Fruit fly (Drosophila melanogaster) whole organism, embryonic: Measurements from ENCODE around the gene cdi.
A peak's percentile ranks its signal among the peaks of the same experiment; 100 is the strongest.

Experiments
- Antp ChIP-seq: fragments of 200-800 bp; sonication (Bioruptor generic); optimal IDR thresholded peaks from 3 replicates; lab custom pipeline; 2016; ENCODE audit warnings: missing biosample characterization, missing genetic modification characterization
- B-H1 ChIP-seq: fragments of 200-800 bp; sonication (Bioruptor generic); IDR thresholded peaks from 3 replicates; pipeline ENCODE4 v1.3.6; 2022; ENCODE audit warnings: missing biosample characterization, missing genetic modification characterization
- CG10654 ChIP-seq: fragments of 200-800 bp; sonication (Bioruptor generic); optimal IDR thresholded peaks from 2 replicates; lab custom pipeline; 2016; ENCODE audit warnings: missing biosample characterization, missing genetic modification characterization
- CG11560 ChIP-seq: fragments of 200-800 bp; sonication (Bioruptor generic); IDR thresholded peaks from 3 replicates; pipeline ENCODE4 v1.3.6; 2022; ENCODE audit warnings: missing biosample characterization, missing genetic modification characterization
- CG14050 ChIP-seq: fragments of 200-800 bp; sonication (Bioruptor generic); IDR thresholded peaks from 3 replicates; pipeline ENCODE4 v1.3.6; 2022; ENCODE audit warnings: missing biosample characterization, missing genetic modification characterization
- CG14441 ChIP-seq: fragments of 200-800 bp; sonication (Bioruptor generic); IDR thresholded peaks from 2 replicates; pipeline ENCODE4 v1.3.6; 2022; ENCODE audit warnings: missing biosample characterization, missing genetic modification characterization
- CG14710 ChIP-seq: fragments of 200-800 bp; sonication (Bioruptor generic); optimal IDR thresholded peaks from 3 replicates; lab custom pipeline; 2019; ENCODE audit warnings: missing biosample characterization, mild to moderate bottlenecking, missing genetic modification characterization, moderate library complexity
- CG14860 ChIP-seq: fragments of 200-800 bp; sonication (Bioruptor generic); IDR thresholded peaks from 3 replicates; pipeline ENCODE4 v1.3.6; 2022; ENCODE audit warnings: missing biosample characterization, missing genetic modification characterization; ENCODE audit not compliant: partially characterized antibody
- CG17328 ChIP-seq: fragments of 200-800 bp; sonication (Bioruptor generic); IDR thresholded peaks from 2 replicates; pipeline ENCODE4 v1.3.6; 2022; ENCODE audit warnings: missing biosample characterization, missing genetic modification characterization
- CG17829 ChIP-seq: fragments of 200-800 bp; optimal IDR thresholded peaks from 2 replicates; lab custom pipeline; 2019; ENCODE audit warnings: missing biosample characterization, mild to moderate bottlenecking, missing genetic modification characterization, moderate library complexity
- CG2889 ChIP-seq: fragments of 200-800 bp; sonication (Bioruptor generic); IDR thresholded peaks from 3 replicates; pipeline ENCODE4 v1.3.6; 2022; ENCODE audit warnings: missing biosample characterization, missing genetic modification characterization
- CG31388 ChIP-seq: fragments of 200-800 bp; sonication (Bioruptor generic); optimal IDR thresholded peaks from 2 replicates; lab custom pipeline; 2016; ENCODE audit warnings: missing biosample characterization, missing genetic modification characterization
- CG32767 ChIP-seq: fragments of 200-800 bp; sonication (Bioruptor generic); IDR thresholded peaks from 2 replicates; pipeline ENCODE4 v1.3.6; 2022; ENCODE audit warnings: missing biosample characterization, missing genetic modification characterization
- CG3281 ChIP-seq: fragments of 200-800 bp; sonication (Bioruptor generic); optimal IDR thresholded peaks from 3 replicates; lab custom pipeline; 2017; ENCODE audit warnings: missing biosample characterization, mild to moderate bottlenecking, missing genetic modification characterization
- CG6765 ChIP-seq: fragments of 200-800 bp; sonication (Bioruptor generic); optimal IDR thresholded peaks from 3 replicates; lab custom pipeline; 2017; ENCODE audit warnings: missing biosample characterization, mild to moderate bottlenecking, missing genetic modification characterization
- CG6813 ChIP-seq: fragments of 200-800 bp; sonication (Bioruptor generic); optimal IDR thresholded peaks from 2 replicates; lab custom pipeline; 2017; ENCODE audit warnings: missing biosample characterization, missing genetic modification characterization, mild to moderate bottlenecking, moderate library complexity, missing genetic modification reagents
- CG8359 ChIP-seq: fragments of 200-800 bp; sonication (Bioruptor generic); optimal IDR thresholded peaks from 2 replicates; lab custom pipeline; 2017; ENCODE audit warnings: missing biosample characterization, mild to moderate bottlenecking, missing genetic modification characterization, borderline replicate concordance
- Camta ChIP-seq: fragments of 200-800 bp; sonication (Bioruptor generic); optimal IDR thresholded peaks from 2 replicates; lab custom pipeline; 2016; ENCODE audit warnings: missing biosample characterization, missing genetic modification characterization
- Chrac-16 ChIP-seq: fragments of 200-800 bp; sonication (Bioruptor generic); optimal IDR thresholded peaks from 3 replicates; lab custom pipeline; 2016; ENCODE audit warnings: missing biosample characterization, missing genetic modification characterization
- Dbx ChIP-seq: fragments of 200-800 bp; sonication (Bioruptor generic); IDR thresholded peaks from 3 replicates; pipeline ENCODE4 v1.3.6; 2022; ENCODE audit warnings: missing biosample characterization, missing genetic modification characterization
- Dip2 ChIP-seq: fragments of 200-800 bp; sonication (Bioruptor generic); IDR thresholded peaks from 2 replicates; pipeline ENCODE4 v1.3.6; 2022; ENCODE audit warnings: missing biosample characterization, missing genetic modification characterization
- Ets97D ChIP-seq: fragments of 200-800 bp; sonication (Bioruptor generic); optimal IDR thresholded peaks from 3 replicates; lab custom pipeline; 2016; ENCODE audit warnings: missing biosample characterization, missing genetic modification characterization
- Hmx ChIP-seq: fragments of 200-800 bp; sonication (Bioruptor generic); optimal IDR thresholded peaks from 2 replicates; lab custom pipeline; 2016; ENCODE audit warnings: missing biosample characterization, missing genetic modification characterization
- Lim3 ChIP-seq: fragments of 200-800 bp; sonication (Bioruptor generic); IDR thresholded peaks from 2 replicates; pipeline ENCODE4 v1.3.6; 2022; ENCODE audit warnings: missing biosample characterization, missing genetic modification characterization
- MESR4 ChIP-seq: fragments of 200-800 bp; sonication (Bioruptor generic); optimal IDR thresholded peaks from 2 replicates; lab custom pipeline; 2018; ENCODE audit warnings: missing biosample characterization, mild to moderate bottlenecking, missing genetic modification characterization, moderate library complexity
- Neu2 ChIP-seq: fragments of 200-800 bp; sonication (Bioruptor generic); optimal IDR thresholded peaks from 3 replicates; lab custom pipeline; 2016; ENCODE audit warnings: missing biosample characterization, missing genetic modification characterization, borderline replicate concordance
- NfI ChIP-seq: fragments of 200-800 bp; sonication (Bioruptor generic); optimal IDR thresholded peaks from 3 replicates; lab custom pipeline; 2018; ENCODE audit warnings: missing biosample characterization, mild to moderate bottlenecking, missing genetic modification characterization, moderate library complexity
- PHDP ChIP-seq: fragments of 200-800 bp; sonication (Bioruptor generic); optimal IDR thresholded peaks from 3 replicates; lab custom pipeline; 2018; ENCODE audit warnings: missing biosample characterization, mild to moderate bottlenecking, missing genetic modification characterization, moderate library complexity
- Poxn ChIP-seq: fragments of 200-800 bp; sonication (Bioruptor generic); IDR thresholded peaks from 2 replicates; pipeline ENCODE4 v1.3.6; 2022; ENCODE audit warnings: missing biosample characterization, missing genetic modification characterization
- Ptx1 ChIP-seq: fragments of 200-800 bp; sonication (Bioruptor generic); IDR thresholded peaks from 2 replicates; pipeline ENCODE4 v1.3.6; 2022; ENCODE audit warnings: missing biosample characterization, missing genetic modification characterization
- Rfx ChIP-seq: fragments of 200-800 bp; sonication (Bioruptor generic); IDR thresholded peaks from 2 replicates; pipeline ENCODE4 v1.3.6; 2022; ENCODE audit warnings: missing biosample characterization, missing genetic modification characterization
- Side ChIP-seq: fragments of 200-800 bp; sonication (Bioruptor generic); optimal IDR thresholded peaks from 2 replicates; lab custom pipeline; 2016; ENCODE audit warnings: missing biosample characterization, missing genetic modification characterization
- Trl ChIP-seq, 3 experiments: fragments of >200 bp in 2 of 3; fragments of 200-800 bp in 1 of 3; sonication (Bioruptor generic) in 1 of 3; optimal IDR thresholded peaks; 2 replicates in 1 of 3; 3 replicates in 2 of 3; lab custom pipeline; 2016 to 2017; ENCODE audit warnings: missing biosample characterization in 1 of 3, missing genetic modification characterization in 1 of 3
- ac ChIP-seq: fragments of 200-800 bp; sonication (Bioruptor generic); optimal IDR thresholded peaks from 3 replicates; lab custom pipeline; 2017; ENCODE audit warnings: missing biosample characterization, mild to moderate bottlenecking, missing genetic modification characterization
- bigmax ChIP-seq: fragments of 200-800 bp; sonication (Bioruptor generic); optimal IDR thresholded peaks from 2 replicates; lab custom pipeline; 2018; ENCODE audit warnings: missing biosample characterization, mild to moderate bottlenecking, missing genetic modification characterization
- btn ChIP-seq: fragments of 200-800 bp; sonication (Bioruptor generic); optimal IDR thresholded peaks from 2 replicates; lab custom pipeline; 2016; ENCODE audit warnings: missing biosample characterization, missing genetic modification characterization
- chif ChIP-seq, 2 experiments: fragments of 200-800 bp; sonication (Bioruptor generic); optimal IDR thresholded peaks; 3 replicates each; lab custom pipeline; 2016; ENCODE audit warnings: missing biosample characterization in 2 of 2, missing genetic modification characterization in 2 of 2
- ci ChIP-seq: fragments of 200-800 bp; sonication (Bioruptor generic); IDR thresholded peaks from 3 replicates; pipeline ENCODE4 v1.3.6; 2022; ENCODE audit warnings: missing biosample characterization, missing genetic modification characterization
- crol ChIP-seq: fragments of 200-800 bp; sonication (Bioruptor generic); IDR thresholded peaks from 2 replicates; pipeline ENCODE4 v1.3.6; 2022; ENCODE audit warnings: missing biosample characterization, missing genetic modification characterization
- danr ChIP-seq: fragments of 200-800 bp; sonication (Bioruptor generic); IDR thresholded peaks from 2 replicates; pipeline ENCODE4 v1.3.6; 2022; ENCODE audit warnings: missing biosample characterization, missing genetic modification characterization
- dm ChIP-seq: fragments of 200-800 bp; sonication (Bioruptor generic); optimal IDR thresholded peaks from 3 replicates; lab custom pipeline; 2016; ENCODE audit warnings: missing biosample characterization, missing genetic modification characterization
- insv ChIP-seq, 2 experiments: fragments of 200-800 bp; sonication (Bioruptor generic); optimal IDR thresholded peaks; 3 replicates each; lab custom pipeline; 2016 to 2018; ENCODE audit warnings: missing biosample characterization in 2 of 2, missing genetic modification characterization in 2 of 2
- lbe ChIP-seq: fragments of 200-800 bp; sonication (Bioruptor generic); optimal IDR thresholded peaks from 2 replicates; lab custom pipeline; 2016; ENCODE audit warnings: missing biosample characterization, mild to moderate bottlenecking, missing genetic modification characterization
- row ChIP-seq: fragments of 200-800 bp; sonication (Bioruptor generic); IDR thresholded peaks from 3 replicates; pipeline ENCODE4 v1.3.6; 2022; ENCODE audit warnings: missing biosample characterization, missing genetic modification characterization
- sc ChIP-seq, 3 experiments: fragments of >200 bp in 2 of 3; fragments of 200-800 bp in 1 of 3; sonication (Bioruptor generic) in 1 of 3; optimal IDR thresholded peaks; 2 replicates in 2 of 3; 3 replicates in 1 of 3; lab custom pipeline; 2017; ENCODE audit warnings: mild to moderate bottlenecking in 1 of 3, missing biosample characterization in 1 of 3, missing genetic modification characterization in 1 of 3, missing genetic modification reagents in 1 of 3
- shn ChIP-seq: fragments of 200-800 bp; sonication (Bioruptor generic); optimal IDR thresholded peaks from 3 replicates; lab custom pipeline; 2016; ENCODE audit warnings: missing biosample characterization, missing genetic modification characterization
- sqz ChIP-seq: fragments of 200-800 bp; sonication (Bioruptor generic); optimal IDR thresholded peaks from 3 replicates; lab custom pipeline; 2018; ENCODE audit warnings: missing biosample characterization, mild to moderate bottlenecking, missing genetic modification characterization
- tap ChIP-seq: fragments of 200-800 bp; optimal IDR thresholded peaks from 3 replicates; lab custom pipeline; 2019; ENCODE audit warnings: missing biosample characterization, mild to moderate bottlenecking, missing genetic modification characterization, moderate library complexity
- trh ChIP-seq: fragments of 200-800 bp; sonication (Bioruptor generic); optimal IDR thresholded peaks from 2 replicates; lab custom pipeline; 2016; ENCODE audit warnings: missing biosample characterization, missing genetic modification characterization
- zen2 ChIP-seq: fragments of 200-800 bp; sonication (Bioruptor generic); IDR thresholded peaks from 3 replicates; pipeline ENCODE4 v1.3.6; 2022; ENCODE audit warnings: missing biosample characterization, missing genetic modification characterization; ENCODE audit not compliant: partially characterized antibody

Gene cdi

DNA sequence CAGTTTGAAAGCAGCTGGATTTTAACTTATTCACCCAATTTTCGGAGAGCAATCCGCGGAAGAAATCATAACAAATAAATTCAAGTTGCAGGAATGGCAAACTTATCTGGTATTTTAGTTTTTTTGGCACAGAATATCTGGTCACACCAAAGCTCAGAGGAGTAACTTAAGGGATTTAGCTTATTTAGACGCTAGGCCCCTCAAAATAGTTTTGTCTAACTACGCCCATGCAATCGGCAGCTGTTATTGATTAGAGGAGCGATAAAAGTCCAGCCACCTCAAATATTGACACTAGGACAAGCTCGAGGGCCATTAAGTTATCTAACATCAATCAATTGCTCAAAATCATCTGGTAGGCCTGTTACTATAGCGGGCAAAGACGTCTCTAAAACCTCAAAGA lies 65.3 kb downstream of the cdi start, which contains the start of the genes GatA and P5cr (continued):
- peak; percentile 79 for TF ChIP-seq Side (GFP tag; lab: Kevin White, UChicago)
- TF ChIP-seq shn (GFP tag; lab: Kevin White, UChicago): peak; percentile 85
- TF ChIP-seq crol (GFP tag; lab: Robert Waterston, UW): no peak
- peak; percentile 49 for TF ChIP-seq CG17829 (tag; lab: Kevin White, UChicago)
- no peak for TF ChIP-seq zen2 (GFP tag; lab: Robert Waterston, UW)
- peak; percentile 89 for TF ChIP-seq ci
- TF ChIP-seq chif (GFP tag; optimal IDR thresholded peaks at IDR 0.05; lab: Kevin White, UChicago): peak; percentile 73 to 76
- TF ChIP-seq sqz (GFP tag; lab: Kevin White, UChicago): no peak
- TF ChIP-seq row (GFP tag; lab: Robert Waterston, UW): peak; percentile 94
- peak; percentile 78 for TF ChIP-seq Chrac-16 (GFP tag; lab: Kevin White, UChicago)
- TF ChIP-seq CG10654: peak; percentile 71
- peak; percentile 76 for TF ChIP-seq CG6813 (GFP tag; lab: Kevin White, UChicago)
- peak; percentile 90 for TF ChIP-seq NfI
- peak; percentile 76 for TF ChIP-seq CG17328 (GFP tag; lab: Robert Waterston, UW)
- TF ChIP-seq CG2889 (GFP tag; lab: Robert Waterston, UW): peak; percentile 84
- TF ChIP-seq Dip2 (GFP tag; lab: Robert Waterston, UW): no peak
- TF ChIP-seq CG6765: peak; percentile 70
- peak; percentile 11 for TF ChIP-seq CG14710 (tag; lab: Kevin White, UChicago)
- TF ChIP-seq Hmx (GFP tag; lab: Kevin White, UChicago): no peak
- TF ChIP-seq MESR4 (GFP tag; lab: Kevin White, UChicago): peak; percentile 63
- TF ChIP-seq Ptx1 (GFP tag; lab: Robert Waterston, UW): peak; percentile 84
- no peak for TF ChIP-seq Trl (optimal IDR thresholded peaks at IDR 0.05; lab: Kevin White, UChicago)
- TF ChIP-seq Trl (GFP tag; optimal IDR thresholded peaks at IDR 0.05; lab: Kevin White, UChicago): peak; percentile 81
- TF ChIP-seq ac (GFP tag; lab: Kevin White, UChicago): no peak
- peak; percentile 98 for TF ChIP-seq Rfx
- peak; percentile 88 for TF ChIP-seq Dbx (GFP tag; lab: Robert Waterston, UW)
- peak; percentile 14; the same call in 1 of the 3 replicates for TF ChIP-seq CG14050 (GFP tag; lab: Robert Waterston, UW)
- no peak for TF ChIP-seq trh (GFP tag; lab: Kevin White, UChicago)
- peak; percentile 45; the same call in 1 of the 2 replicates for TF ChIP-seq Poxn (GFP tag; lab: Robert Waterston, UW)
- TF ChIP-seq dm (GFP tag; lab: Kevin White, UChicago): peak; percentile 72
- no peak for TF ChIP-seq btn (GFP tag; lab: Kevin White, UChicago)
- TF ChIP-seq CG31388 (GFP tag; lab: Kevin White, UChicago): no peak
- TF ChIP-seq insv (GFP tag; optimal IDR thresholded peaks at IDR 0.05; lab: Kevin White, UChicago): no peak
- TF ChIP-seq bigmax: peak; percentile 60
- peak; percentile 36 for TF ChIP-seq Camta (GFP tag; lab: Kevin White, UChicago)
- peak; percentile 58 for TF ChIP-seq tap (tag; lab: Kevin White, UChicago)
- TF ChIP-seq Ets97D (GFP tag; lab: Kevin White, UChicago): peak; percentile 38
- peak; percentile 56 for TF ChIP-seq lbe (GFP tag; lab: Kevin White, UChicago)
- TF ChIP-seq B-H1 (GFP tag; lab: Robert Waterston, UW): peak; percentile 48; the same call in 1 of the 3 replicates
- peak; percentile 83 for TF ChIP-seq CG14441
- no peak for TF ChIP-seq Neu2 (GFP tag; lab: Kevin White, UChicago)
- TF ChIP-seq CG14860: no peak
- no peak for TF ChIP-seq Lim3 (GFP tag; lab: Robert Waterston, UW)
- TF ChIP-seq PHDP (tag; lab: Kevin White, UChicago): peak; percentile 78
- 0 out of 2 replicates have a peak, but pooled peaks have one; percentile 32 for TF ChIP-seq danr (GFP tag; lab: Robert Waterston, UW)
- TF ChIP-seq sc (optimal IDR thresholded peaks at IDR 0.05; lab: Kevin White, UChicago): no peak
- TF ChIP-seq sc (GFP tag; optimal IDR thresholded peaks at IDR 0.05; lab: Kevin White, UChicago): no peak
- no peak for TF ChIP-seq CG32767 (GFP tag; lab: Robert Waterston, UW)
- peak; percentile 93 for TF ChIP-seq Antp (GFP tag; lab: Kevin White, UChicago)
- no peak for TF ChIP-seq CG8359 (GFP tag; lab: Kevin White, UChicago)
- peak; percentile 77 for TF ChIP-seq CG3281 (GFP tag; lab: Kevin White, UChicago)
- 0 out of 3 replicates have a peak, but pooled peaks have one; percentile 43 for TF ChIP-seq CG11560 (tag; lab: Robert Waterston, UW)
